Worm (Caenorhabditis elegans) whole organism, late embryonic: ENCODE data around the gene clec-61.

Source experiments
- C08G9.2 ChIP-seq: sonication (generic microtip); optimal IDR thresholded peaks from 2 replicates; lab custom pipeline; 2016; ENCODE audit warnings: mild to moderate bottlenecking, missing genetic modification characterization, moderate library complexity, missing compliant biosample characterization
- K02D7.2 ChIP-seq: sonication (generic microtip); optimal IDR thresholded peaks from 2 replicates; lab custom pipeline; 2017; ENCODE audit warnings: mild to moderate bottlenecking, missing genetic modification characterization, missing compliant biosample characterization
- T23F11.4 ChIP-seq: fragments of 200-800 bp; sonication (Bioruptor generic); optimal IDR thresholded peaks from 2 replicates; lab custom pipeline; 2018; ENCODE audit warnings: mild to moderate bottlenecking, missing genetic modification characterization, missing compliant biosample characterization
- Y22D7AL.16 ChIP-seq: sonication (generic microtip); optimal IDR thresholded peaks from 2 replicates; lab custom pipeline; 2016; ENCODE audit warnings: missing genetic modification characterization, missing compliant biosample characterization
- ama-1 ChIP-seq: fragments of 150-350 bp; optimal IDR thresholded peaks from 2 replicates; lab custom pipeline; 2014
- ceh-18 ChIP-seq: sonication (generic microtip); optimal IDR thresholded peaks from 2 replicates; lab custom pipeline; 2016; ENCODE audit warnings: missing genetic modification characterization, missing compliant biosample characterization
- ceh-34 ChIP-seq: sonication (generic microtip); optimal IDR thresholded peaks from 2 replicates; lab custom pipeline; 2016; ENCODE audit warnings: mild to moderate bottlenecking, missing genetic modification characterization, missing compliant biosample characterization
- ceh-9 ChIP-seq: sonication (generic microtip); optimal IDR thresholded peaks from 2 replicates; lab custom pipeline; 2016; ENCODE audit warnings: mild to moderate bottlenecking, missing genetic modification characterization, inconsistent platforms, missing compliant biosample characterization
- elt-2 ChIP-seq: sonication (generic microtip); optimal IDR thresholded peaks from 2 replicates; lab custom pipeline; 2016; ENCODE audit warnings: missing genetic modification reagents, missing genetic modification characterization, missing compliant biosample characterization
- elt-4 ChIP-seq: sonication (generic microtip); optimal IDR thresholded peaks from 2 replicates; lab custom pipeline; 2016; ENCODE audit warnings: missing genetic modification characterization, missing compliant biosample characterization
- ets-4 ChIP-seq: sonication (generic microtip); optimal IDR thresholded peaks from 2 replicates; lab custom pipeline; 2016; ENCODE audit warnings: missing genetic modification characterization, missing compliant biosample characterization
- eyg-1 ChIP-seq: sonication (generic microtip); optimal IDR thresholded peaks from 2 replicates; lab custom pipeline; 2016; ENCODE audit warnings: missing genotype, missing genetic modification characterization, missing compliant biosample characterization
- gmeb-2 ChIP-seq: sonication (generic microtip); optimal IDR thresholded peaks from 2 replicates; lab custom pipeline; 2016; ENCODE audit warnings: missing genetic modification characterization, inconsistent platforms, missing compliant biosample characterization
- hlh-13 ChIP-seq: fragments of 200-800 bp; sonication (Bioruptor generic); optimal IDR thresholded peaks from 2 replicates; lab custom pipeline; 2018; ENCODE audit warnings: mild to moderate bottlenecking, missing genetic modification characterization, missing compliant biosample characterization
- hlh-15 ChIP-seq: sonication (generic microtip); optimal IDR thresholded peaks from 2 replicates; lab custom pipeline; 2016; ENCODE audit warnings: missing genetic modification characterization, missing compliant biosample characterization
- hlh-30 ChIP-seq: sonication (generic microtip); optimal IDR thresholded peaks from 2 replicates; lab custom pipeline; 2017; ENCODE audit warnings: antibody characterized with exemption, missing genetic modification characterization, missing compliant biosample characterization; ENCODE audit not compliant: insufficient read depth
- hlh-8 ChIP-seq: sonication (generic microtip); optimal IDR thresholded peaks from 2 replicates; lab custom pipeline; 2016; ENCODE audit warnings: missing genotype, missing genetic modification characterization, missing compliant biosample characterization
- lim-6 ChIP-seq: sonication (generic microtip); optimal IDR thresholded peaks from 2 replicates; lab custom pipeline; 2016; ENCODE audit warnings: missing genetic modification characterization, missing compliant biosample characterization
- lin-11 ChIP-seq: fragments of 200-800 bp; sonication (Bioruptor generic); optimal IDR thresholded peaks from 2 replicates; lab custom pipeline; 2018; ENCODE audit warnings: mild to moderate bottlenecking, missing genetic modification characterization, missing compliant biosample characterization
- mec-3 ChIP-seq: sonication (generic microtip); optimal IDR thresholded peaks from 2 replicates; lab custom pipeline; 2016; ENCODE audit warnings: borderline replicate concordance, missing genetic modification characterization, missing compliant biosample characterization
- pag-3 ChIP-seq: sonication (generic microtip); optimal IDR thresholded peaks from 2 replicates; lab custom pipeline; 2016; ENCODE audit warnings: missing compliant biosample characterization, missing genetic modification characterization, borderline replicate concordance
- pax-1 ChIP-seq: fragments of 150-350 bp; optimal IDR thresholded peaks from 2 replicates; lab custom pipeline; 2014; ENCODE audit warnings: missing biosample characterization, missing genetic modification characterization
- ref-2 ChIP-seq: sonication (generic microtip); optimal IDR thresholded peaks from 2 replicates; lab custom pipeline; 2016; ENCODE audit warnings: missing genetic modification characterization, missing compliant biosample characterization
- sdc-2 ChIP-seq: sonication (generic microtip); optimal IDR thresholded peaks from 2 replicates; lab custom pipeline; 2016; ENCODE audit warnings: missing genotype, missing genetic modification characterization, missing compliant biosample characterization
- sox-4 ChIP-seq: sonication (generic microtip); optimal IDR thresholded peaks from 2 replicates; lab custom pipeline; 2017; ENCODE audit warnings: mild to moderate bottlenecking, missing genetic modification characterization, inconsistent platforms, missing compliant biosample characterization
- syd-9 ChIP-seq: sonication (generic microtip); optimal IDR thresholded peaks from 2 replicates; lab custom pipeline; 2016; ENCODE audit warnings: mild to moderate bottlenecking, missing genetic modification characterization, moderate library complexity, missing compliant biosample characterization
- tbx-2 ChIP-seq: sonication (generic microtip); optimal IDR thresholded peaks from 2 replicates; lab custom pipeline; 2016; ENCODE audit warnings: missing genetic modification characterization, missing compliant biosample characterization
- tbx-7 ChIP-seq: sonication (generic microtip); optimal IDR thresholded peaks from 2 replicates; lab custom pipeline; 2016; ENCODE audit warnings: missing genotype, missing genetic modification characterization, missing compliant biosample characterization
- ttx-3 ChIP-seq: sonication (generic microtip); optimal IDR thresholded peaks from 2 replicates; lab custom pipeline; 2016; ENCODE audit warnings: missing genetic modification reagents, missing genetic modification characterization, missing compliant biosample characterization
- unc-3 ChIP-seq, 2 experiments: fragments of 200-800 bp in 1 of 2; sonication (Bioruptor generic) in 1 of 2; sonication (generic microtip) in 1 of 2; conservative IDR thresholded peaks in 1 of 2; optimal IDR thresholded peaks in 1 of 2; 2 replicates each; pipeline versions ENCODE4 v1.3.6 to Lab custom; 2016 to 2022; ENCODE audit warnings: missing compliant biosample characterization in 2 of 2, missing genetic modification characterization in 2 of 2, missing genetic modification reagents in 1 of 2
- unc-42 ChIP-seq: sonication (generic microtip); optimal IDR thresholded peaks from 2 replicates; lab custom pipeline; 2016; ENCODE audit warnings: missing genotype, missing genetic modification characterization, missing compliant biosample characterization
- unc-55 ChIP-seq: sonication (generic microtip); optimal IDR thresholded peaks from 2 replicates; lab custom pipeline; 2017; ENCODE audit warnings: missing biosample characterization, missing genetic modification reagents, missing genetic modification characterization
- unc-86 ChIP-seq: sonication (generic microtip); optimal IDR thresholded peaks from 2 replicates; lab custom pipeline; 2016; ENCODE audit warnings: missing genetic modification characterization, missing compliant biosample characterization
- zip-5 ChIP-seq: sonication (generic microtip); optimal IDR thresholded peaks from 2 replicates; lab custom pipeline; 2016; ENCODE audit warnings: missing genetic modification characterization, missing compliant biosample characterization

clec-61 gene

DNA sequence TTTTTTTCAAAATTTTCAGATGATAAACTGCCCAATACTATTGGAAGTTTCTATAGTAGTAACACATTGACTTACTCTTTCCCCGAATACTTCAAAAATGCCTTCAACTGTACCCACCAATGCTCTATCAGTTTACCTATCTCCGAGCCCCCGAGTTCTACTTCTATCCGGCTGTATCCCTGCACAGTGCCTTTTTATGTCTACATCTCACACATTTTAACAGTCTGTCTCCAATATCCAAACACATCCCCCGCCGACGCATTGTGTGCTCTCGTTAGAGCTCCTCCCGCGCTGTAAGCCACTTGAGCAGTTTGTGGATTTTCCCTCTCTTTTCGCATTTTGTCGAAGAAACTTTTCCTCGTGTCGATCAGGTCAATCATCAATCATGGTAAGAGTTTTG lies 23.8 kb downstream of the clec-61 start, which contains the start of gene tnc-2:
tnc-2 (plus strand) TSS at position 301 of the 400 bp plus-strand sequence.
- no peak for TF ChIP-seq hlh-8
- TF ChIP-seq ceh-18 (tag; lab: Kevin White, UChicago): no peak
- no peak for TF ChIP-seq ceh-9 (tag; lab: Kevin White, UChicago)

DNA sequence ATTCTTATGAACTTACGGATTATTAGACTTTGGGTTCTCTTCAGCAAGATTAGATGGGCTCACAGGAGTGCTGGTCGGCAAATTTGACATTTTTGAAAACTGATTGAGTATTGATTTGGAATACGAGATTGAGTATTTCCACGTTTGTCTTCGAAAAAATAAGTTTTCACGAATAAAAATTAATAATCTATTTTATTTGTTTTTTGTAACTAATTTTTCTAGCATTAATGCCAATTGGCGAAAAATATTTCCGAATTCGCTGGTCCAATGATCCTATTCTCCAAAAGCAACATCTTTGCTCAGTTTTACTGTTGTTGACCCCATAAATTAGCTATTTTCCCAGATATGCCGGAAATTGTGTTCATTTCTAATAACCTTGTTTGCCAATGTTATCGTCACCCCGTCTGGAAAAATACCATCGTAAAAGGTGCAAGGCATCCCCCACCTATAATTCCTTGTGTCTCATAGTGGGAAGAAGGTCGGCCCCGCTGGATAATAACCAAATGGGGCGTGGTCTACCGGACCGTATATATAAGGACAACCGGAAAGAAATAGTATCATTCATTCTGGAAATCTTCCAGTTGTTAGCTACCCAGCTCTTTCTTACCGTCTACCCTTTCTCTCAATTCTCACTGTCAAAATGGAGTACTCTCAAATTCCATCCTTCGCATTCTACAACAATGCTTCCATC lies 26.0 kb downstream of the clec-61 start, which contains the start of the genes ZK673.6 and sdz-37:
ZK673.6 (minus strand) TSS at position 101 of the 691 bp plus-strand sequence.
sdz-37 (plus strand) TSS at position 641 of the 691 bp plus-strand sequence.
- no peak for TF ChIP-seq ref-2 (tag; lab: Kevin White, UChicago)
- TF ChIP-seq ceh-34 (tag; lab: Kevin White, UChicago): no peak
- no peak for TF ChIP-seq unc-3 (GFP tag; conservative IDR thresholded peaks at IDR 0.05; lab: Robert Waterston, UW)
- TF ChIP-seq unc-3 (tag; optimal IDR thresholded peaks at IDR 0.05; lab: Kevin White, UChicago): no peak
- no peak for TF ChIP-seq tbx-2 (tag; lab: Kevin White, UChicago)
- no peak for TF ChIP-seq ama-1 (lab: Kevin White, UChicago)
- TF ChIP-seq unc-55: no peak
- TF ChIP-seq elt-4 (tag; lab: Kevin White, UChicago): no peak
- no peak for TF ChIP-seq pax-1 (tag; lab: Kevin White, UChicago)
- TF ChIP-seq hlh-15: no peak
- no peak for TF ChIP-seq lim-6 (tag; lab: Kevin White, UChicago)
- TF ChIP-seq ceh-9 (tag; lab: Kevin White, UChicago): no peak
- TF ChIP-seq C08G9.2: no peak
- TF ChIP-seq elt-2: no peak
- no peak for TF ChIP-seq hlh-8
- TF ChIP-seq sox-4 (tag; lab: Kevin White, UChicago): no peak
- no peak for TF ChIP-seq hlh-30 (tag; lab: Kevin White, UChicago)
- no peak for TF ChIP-seq Y22D7AL.16
- no peak for TF ChIP-seq pag-3
- no peak for TF ChIP-seq unc-86 (tag; lab: Kevin White, UChicago)

DNA sequence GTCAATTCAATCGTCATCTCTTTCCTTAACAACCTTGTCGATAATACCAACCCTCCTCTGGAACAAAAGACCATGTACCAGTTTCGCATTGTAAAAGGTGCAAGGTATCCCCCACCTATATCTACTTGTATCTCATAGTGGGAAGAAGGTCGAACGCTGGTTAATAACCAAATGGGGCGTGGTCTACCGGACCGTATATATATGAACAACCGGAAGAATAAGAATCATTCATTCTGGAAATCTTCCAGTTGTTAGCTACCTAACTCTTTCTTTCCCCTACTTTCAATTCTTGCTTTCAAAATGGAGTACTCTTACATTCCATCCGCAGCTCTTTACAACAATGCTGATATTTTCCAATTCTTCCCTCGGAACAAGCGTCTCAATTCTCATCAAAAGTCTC lies 29.1 kb downstream of the clec-61 start, which contains the start of gene ZK673.5:
ZK673.5 (plus strand) TSS at position 301 of the 400 bp plus-strand sequence.
- no peak for TF ChIP-seq ceh-34 (tag; lab: Kevin White, UChicago)
- TF ChIP-seq mec-3: no peak
- no peak for TF ChIP-seq lin-11
- TF ChIP-seq ama-1 (lab: Kevin White, UChicago): no peak
- no peak for TF ChIP-seq eyg-1 (tag; lab: Kevin White, UChicago)
- TF ChIP-seq sdc-2 (tag; lab: Kevin White, UChicago): no peak
- TF ChIP-seq zip-5 (tag; lab: Kevin White, UChicago): no peak
- no peak for TF ChIP-seq ceh-18 (tag; lab: Kevin White, UChicago)
- TF ChIP-seq, all 69 proteins: peak for 0

DNA sequence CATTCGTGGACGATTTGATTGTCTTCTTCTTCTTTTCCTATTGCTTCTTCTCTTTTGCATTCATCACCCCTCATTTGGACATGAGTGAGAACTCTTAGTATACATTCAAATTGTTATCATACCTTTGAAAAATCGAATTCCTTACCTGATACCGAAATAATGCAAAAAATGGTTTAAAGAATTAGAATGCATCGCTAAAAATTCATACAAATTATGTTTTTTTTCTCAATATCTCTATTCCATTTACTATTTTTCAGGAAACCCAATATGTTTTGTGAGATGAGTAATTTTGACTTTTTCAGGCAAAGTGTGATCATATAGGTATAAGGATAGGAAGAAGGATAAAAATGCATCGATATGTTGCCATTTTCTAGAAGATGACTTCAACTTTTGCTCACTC lies 33.4 kb downstream of the clec-61 start, which contains the start of gene ZK673.11:
ZK673.11 (plus strand) TSS at position 301 of the 400 bp plus-strand sequence.
- TF ChIP-seq T23F11.4 (GFP tag; lab: Kevin White, UChicago) (no peak), hlh-30 (tag; lab: Kevin White, UChicago) (no peak), mec-3 (no peak)
- TF ChIP-seq, all 69 proteins: peak for 0

DNA sequence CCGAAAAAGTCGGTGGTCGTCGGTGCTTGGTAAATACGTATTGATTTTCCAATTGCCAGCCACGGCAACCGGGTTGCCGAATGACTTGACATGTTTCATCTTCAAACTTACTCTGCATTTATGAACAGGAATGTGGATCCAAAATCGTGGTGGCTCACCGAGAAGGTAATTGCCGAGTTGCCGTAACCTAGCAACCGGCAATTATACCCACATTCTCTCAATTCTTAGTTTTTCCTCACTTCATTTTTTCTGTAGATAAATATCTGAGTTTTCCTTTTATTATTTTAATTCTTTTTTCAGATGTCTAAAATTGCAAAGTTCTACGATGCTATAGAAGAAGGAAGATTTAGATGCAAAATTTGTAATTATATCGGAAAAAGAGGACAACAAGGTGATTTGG lies 37.7 kb downstream of the clec-61 start, which contains the start of gene ZK673.4:
ZK673.4 (plus strand) TSS at position 301 of the 400 bp plus-strand sequence.
- TF ChIP-seq ceh-18 (tag; lab: Kevin White, UChicago): no peak
- no peak for TF ChIP-seq hlh-8
- no peak for TF ChIP-seq ets-4 (tag; lab: Kevin White, UChicago)
- no peak for TF ChIP-seq K02D7.2 (tag; lab: Kevin White, UChicago)
- no peak for TF ChIP-seq hlh-13 (GFP tag; lab: Kevin White, UChicago)
- no peak for TF ChIP-seq sdc-2 (tag; lab: Kevin White, UChicago)
- no peak for TF ChIP-seq gmeb-2 (tag; lab: Kevin White, UChicago)
- TF ChIP-seq syd-9: no peak
- no peak for TF ChIP-seq T23F11.4 (GFP tag; lab: Kevin White, UChicago)
- TF ChIP-seq unc-42 (tag; lab: Kevin White, UChicago): no peak
- no peak for TF ChIP-seq ttx-3
- TF ChIP-seq unc-86 (tag; lab: Kevin White, UChicago): no peak
- TF ChIP-seq Y22D7AL.16: no peak
- no peak for TF ChIP-seq tbx-7
